Worm (Caenorhabditis elegans): ENCODE results near the gene nspg-12.

nspg-12 gene

DNA sequence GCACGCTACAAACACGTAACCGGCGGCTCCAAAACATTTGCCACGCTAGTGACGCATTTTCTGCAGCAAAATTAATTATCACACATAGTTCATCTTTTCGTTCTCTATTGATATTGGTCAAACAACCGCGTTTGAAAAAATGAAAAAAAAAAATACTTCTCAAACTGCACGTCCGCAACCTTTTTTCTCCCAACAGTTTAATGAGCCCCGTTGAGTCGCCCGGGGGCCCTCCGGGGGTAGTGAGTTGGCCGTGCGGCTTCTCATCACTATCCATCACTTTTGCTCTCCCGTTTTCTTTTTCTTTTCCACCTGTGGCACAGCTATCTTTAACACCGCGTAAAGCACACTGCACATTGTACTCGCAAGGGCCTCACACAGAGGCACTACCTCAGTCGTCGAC lies 47.7 kb upstream of the nspg-12 start (continued):
- peak; percentile 19; the same call in 1 of the 2 replicates for TF ChIP-seq ceh-20 (GFP tag; IDR thresholded peaks at IDR 0.05)
- peak; percentile 19 to 97 for TF ChIP-seq hif-1 (tag; optimal IDR thresholded peaks at IDR 0.05)
- TF ChIP-seq daf-16 (GFP tag; optimal IDR thresholded peaks at IDR 0.05): no peak
- no peak for TF ChIP-seq daf-16 (tag; optimal IDR thresholded peaks at IDR 0.05)
- no peak for TF ChIP-seq Y48G9A.11 (GFP tag; IDR thresholded peaks at IDR 0.05)

DNA sequence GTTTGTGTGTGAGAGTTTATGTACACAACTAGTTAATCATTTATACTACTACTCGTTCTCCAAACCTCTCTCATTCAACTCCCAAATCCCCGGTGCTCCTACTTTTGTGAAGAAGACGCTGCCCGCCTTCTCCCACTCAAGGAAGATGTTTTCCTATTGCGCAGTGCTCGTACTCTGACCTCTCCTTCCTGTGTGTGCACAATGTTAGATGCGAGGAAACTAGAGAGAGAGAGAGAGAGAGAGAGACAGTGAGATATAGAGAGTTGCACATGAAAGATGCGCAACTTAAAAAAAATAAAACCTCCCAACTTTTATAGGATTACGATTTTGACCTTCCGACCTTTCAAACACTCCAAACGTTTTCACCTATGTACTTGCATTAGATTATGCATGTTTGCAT lies 46.6 kb upstream of the nspg-12 start:
- TF ChIP-seq dmd-6 (GFP tag; IDR thresholded peaks at IDR 0.05): 0 out of 2 replicates have a peak, but pooled peaks have one; percentile 10
- peak in 1 of 2 experiments; percentile 11 for TF ChIP-seq lsy-2 (tag; optimal IDR thresholded peaks at IDR 0.05)
- peak; percentile 34; the same call in 1 of the 2 replicates for TF ChIP-seq hmg-1.1 (GFP tag; IDR thresholded peaks at IDR 0.05)
- peak in 1 of 2 experiments; percentile 56 for TF ChIP-seq unc-62 (GFP tag; optimal IDR thresholded peaks at IDR 0.05 in 1 of 2)
- TF ChIP-seq unc-62 (tag; optimal IDR thresholded peaks at IDR 0.05): no peak
- TF ChIP-seq hif-1 (tag; optimal IDR thresholded peaks at IDR 0.05): peak in 1 of 2 experiments; percentile 4
- TF ChIP-seq snpc-1.2 (GFP tag; IDR thresholded peaks at IDR 0.05): no peak
- TF ChIP-seq zfp-3 (GFP tag; conservative IDR thresholded peaks at IDR 0.05): no peak
- TF ChIP-seq lin-38 (GFP tag; IDR thresholded peaks at IDR 0.05): no peak
- TF ChIP-seq mdt-29 (GFP tag; IDR thresholded peaks at IDR 0.05): no peak
- peak; percentile 90 for TF ChIP-seq aha-1 (tag)
- peak; percentile 42 for TF ChIP-seq mep-1 (tag; optimal IDR thresholded peaks at IDR 0.05)
- no peak for TF ChIP-seq hlh-30 (tag; optimal IDR thresholded peaks at IDR 0.05; ENCODE audit: insufficient read depth)
- TF ChIP-seq pha-4 (GFP tag; IDR thresholded peaks at IDR 0.05): no peak
- peak; percentile 30 for TF ChIP-seq pha-4 (tag; optimal IDR thresholded peaks at IDR 0.05)
- TF ChIP-seq ctbp-1 (GFP tag; IDR thresholded peaks at IDR 0.05): 0 out of 2 replicates have a peak, but pooled peaks have one; percentile 44
- peak; percentile 11 for TF ChIP-seq mes-2 (tag; optimal IDR thresholded peaks at IDR 0.05; ENCODE audit: poor library complexity, severe bottlenecking)
- TF ChIP-seq egl-43 (GFP tag; IDR thresholded peaks at IDR 0.05): no peak
- no peak for TF ChIP-seq ceh-62 (tag; optimal IDR thresholded peaks at IDR 0.05)

DNA sequence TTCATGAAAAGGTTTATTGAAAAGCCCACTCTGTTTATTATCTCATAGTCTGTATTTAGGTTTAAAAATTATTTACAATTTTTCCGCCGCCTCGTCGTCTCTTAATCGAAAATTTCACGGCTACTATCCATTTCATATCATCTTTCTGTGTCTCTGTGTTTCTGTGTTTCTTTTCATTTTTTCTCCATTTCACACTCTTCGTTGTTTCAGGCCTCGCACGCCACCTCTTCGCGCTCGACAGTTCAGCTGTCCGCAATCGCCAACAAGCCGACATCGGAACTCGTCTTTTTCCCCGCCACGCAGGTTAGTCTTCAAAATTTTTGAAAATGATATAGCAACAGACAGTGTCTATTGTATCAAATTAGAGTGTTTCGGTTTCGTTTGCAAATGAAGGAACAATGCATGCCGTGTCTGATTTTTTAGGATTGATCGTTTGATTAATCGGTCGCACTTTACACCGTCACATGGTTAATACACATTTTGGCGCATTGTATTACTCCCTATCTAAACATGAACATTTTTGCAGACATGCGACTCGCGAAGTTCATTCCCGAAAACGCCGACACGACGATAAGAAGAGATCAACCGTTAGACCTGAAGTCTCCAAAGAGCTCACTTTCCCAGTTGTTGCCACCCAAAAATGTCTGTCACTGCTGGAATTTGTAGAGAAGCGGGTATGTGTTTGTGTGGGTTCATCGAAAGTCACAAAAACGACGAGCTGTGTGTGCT lies 46.0 kb upstream of the nspg-12 start:
- TF ChIP-seq dmd-6 (GFP tag; IDR thresholded peaks at IDR 0.05) (peak; percentile 36), daf-16 (GFP tag; optimal IDR thresholded peaks at IDR 0.05) (no peak), daf-16 (tag; optimal IDR thresholded peaks at IDR 0.05) (peak; percentile 6), lsy-2 (tag; optimal IDR thresholded peaks at IDR 0.05) (no peak), dve-1 (tag; optimal IDR thresholded peaks at IDR 0.05; ENCODE audit: insufficient read depth) (peak; percentile 28), hlh-11 (tag; optimal IDR thresholded peaks at IDR 0.05) (peak; percentile 46), aha-1 (tag) (peak; percentile 82), nhr-28 (tag; optimal IDR thresholded peaks at IDR 0.05) (peak; percentile 30), jun-1 (tag; optimal IDR thresholded peaks at IDR 0.05) (no peak), php-3 (GFP tag; IDR thresholded peaks at IDR 0.05) (no peak), mxl-3 (GFP tag; optimal IDR thresholded peaks at IDR 0.05) (peak; percentile 34), egl-27 (tag; optimal IDR thresholded peaks at IDR 0.05) (no peak), ceh-82 (tag; optimal IDR thresholded peaks at IDR 0.05) (no peak)

DNA sequence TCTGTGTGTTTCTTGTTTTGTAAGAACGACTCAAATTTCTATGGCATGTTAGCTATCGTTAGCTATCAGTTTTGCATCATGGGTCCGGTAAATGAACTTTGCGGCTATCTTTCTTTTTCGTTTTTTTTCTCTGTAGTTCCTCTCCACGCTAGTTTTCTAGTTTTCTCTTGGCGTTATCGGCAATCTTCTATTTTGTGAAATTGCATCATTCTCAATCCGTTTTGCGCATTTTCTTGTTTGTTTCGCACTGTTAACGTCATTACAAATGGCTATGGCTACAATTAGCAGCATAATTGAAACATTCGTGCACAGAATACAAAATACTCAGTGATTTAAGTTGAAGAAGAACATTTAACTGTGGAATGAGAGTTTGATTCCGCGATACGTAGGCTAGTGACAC lies 44.1 kb upstream of the nspg-12 start:
- TF ChIP-seq mxl-3 (GFP tag; optimal IDR thresholded peaks at IDR 0.05) (no peak), T20F7.1 (GFP tag; optimal IDR thresholded peaks at IDR 0.05) (no peak), zip-11 (GFP tag; IDR thresholded peaks at IDR 0.05) (no peak), ceh-44 (GFP tag; IDR thresholded peaks at IDR 0.05) (no peak), ctbp-1 (GFP tag; IDR thresholded peaks at IDR 0.05) (no peak), Y5F2A.4 (GFP tag; optimal IDR thresholded peaks at IDR 0.05) (no peak), aha-1 (tag) (peak; percentile 32), aly-2 (tag; optimal IDR thresholded peaks at IDR 0.05) (no peak), zag-1 (tag; optimal IDR thresholded peaks at IDR 0.05) (no peak), nhr-28 (tag; optimal IDR thresholded peaks at IDR 0.05) (peak; percentile 72), lin-38 (GFP tag; IDR thresholded peaks at IDR 0.05) (no peak), zfp-3 (GFP tag; conservative IDR thresholded peaks at IDR 0.05) (no peak), F10B5.3 (tag; optimal IDR thresholded peaks at IDR 0.05) (no peak), mes-2 (tag; optimal IDR thresholded peaks at IDR 0.05; ENCODE audit: poor library complexity, severe bottlenecking) (peak; percentile 23), set-16 (GFP tag; IDR thresholded peaks at IDR 0.05) (no peak), lin-13 (GFP tag; optimal IDR thresholded peaks at IDR 0.05) (no peak), nhr-48 (tag; optimal IDR thresholded peaks at IDR 0.05) (no peak), ces-1 (GFP tag; optimal IDR thresholded peaks at IDR 0.05) (peak; percentile 23)
